Fruit fly (Drosophila melanogaster) whole organism, embryonic: ENCODE measurements around the gene CG31249.

Source experiments
- Ada2b ChIP-seq: fragments of 200-800 bp; sonication (Bioruptor generic); IDR thresholded peaks from 2 replicates; pipeline ENCODE4 v1.3.6; 2022; ENCODE audit warnings: missing biosample characterization, missing genetic modification characterization
- Awh ChIP-seq: fragments of 200-800 bp; sonication (Bioruptor generic); IDR thresholded peaks from 2 replicates; pipeline ENCODE4, ENCODE4 v1.3.6; 2022; ENCODE audit warnings: missing biosample characterization, missing genetic modification characterization
- B-H2 ChIP-seq: fragments of 200-800 bp; sonication (Bioruptor generic); optimal IDR thresholded peaks from 2 replicates; lab custom pipeline; 2018; ENCODE audit warnings: missing biosample characterization, mild to moderate bottlenecking, missing genetic modification characterization
- Bteb2 ChIP-seq: fragments of 200-800 bp; sonication (Bioruptor generic); optimal IDR thresholded peaks from 2 replicates; lab custom pipeline; 2016; ENCODE audit warnings: missing biosample characterization, missing genetic modification characterization
- CG10654 ChIP-seq: fragments of 200-800 bp; sonication (Bioruptor generic); optimal IDR thresholded peaks from 2 replicates; lab custom pipeline; 2016; ENCODE audit warnings: missing biosample characterization, missing genetic modification characterization
- CG11696 ChIP-seq: fragments of 200-800 bp; sonication (Bioruptor generic); IDR thresholded peaks from 2 replicates; pipeline ENCODE4 v1.3.6; 2022; ENCODE audit warnings: missing biosample characterization, missing genetic modification characterization
- CG13424 ChIP-seq: fragments of 200-800 bp; sonication (Bioruptor generic); optimal IDR thresholded peaks from 2 replicates; lab custom pipeline; 2019; ENCODE audit warnings: missing biosample characterization, mild to moderate bottlenecking, missing genetic modification characterization, moderate library complexity
- CG13894 ChIP-seq: fragments of 200-800 bp; sonication (Bioruptor generic); optimal IDR thresholded peaks from 3 replicates; lab custom pipeline; 2018; ENCODE audit warnings: missing biosample characterization, mild to moderate bottlenecking, missing genetic modification characterization, moderate library complexity
- CG2199 ChIP-seq: fragments of 200-800 bp; sonication (Bioruptor generic); IDR thresholded peaks from 3 replicates; pipeline ENCODE4 v1.3.6; 2022; ENCODE audit warnings: missing biosample characterization, missing genetic modification characterization
- CG2875 ChIP-seq: fragments of 200-800 bp; sonication (Bioruptor generic); optimal IDR thresholded peaks from 2 replicates; lab custom pipeline; 2017; ENCODE audit warnings: missing biosample characterization, mild to moderate bottlenecking, missing genetic modification characterization, missing genetic modification reagents
- CG32767 ChIP-seq: fragments of 200-800 bp; sonication (Bioruptor generic); IDR thresholded peaks from 2 replicates; pipeline ENCODE4 v1.3.6; 2022; ENCODE audit warnings: missing biosample characterization, missing genetic modification characterization
- CG33213 ChIP-seq: fragments of 200-800 bp; sonication (Bioruptor generic); optimal IDR thresholded peaks from 3 replicates; lab custom pipeline; 2016; ENCODE audit warnings: missing biosample characterization, missing genetic modification characterization
- CG4360 ChIP-seq: fragments of 200-800 bp; sonication (Bioruptor generic); IDR thresholded peaks from 2 replicates; pipeline ENCODE4 v1.3.6; 2022; ENCODE audit warnings: missing biosample characterization, missing genetic modification characterization
- CG4404 ChIP-seq: fragments of 200-800 bp; sonication (Bioruptor generic); IDR thresholded peaks from 2 replicates; pipeline ENCODE4 v1.3.6; 2022; ENCODE audit warnings: missing biosample characterization, missing genetic modification characterization
- CG5180 ChIP-seq: fragments of 200-800 bp; sonication (Bioruptor generic); optimal IDR thresholded peaks from 3 replicates; lab custom pipeline; 2017; ENCODE audit warnings: missing biosample characterization, missing genetic modification characterization, mild to moderate bottlenecking, moderate library complexity, missing genetic modification reagents
- CG6683 ChIP-seq: fragments of 200-800 bp; sonication (Bioruptor generic); optimal IDR thresholded peaks from 2 replicates; lab custom pipeline; 2017; ENCODE audit warnings: missing biosample characterization, mild to moderate bottlenecking, missing genetic modification characterization, missing genetic modification reagents
- CG7745 ChIP-seq: fragments of 200-800 bp; sonication (Bioruptor generic); optimal IDR thresholded peaks from 2 replicates; lab custom pipeline; 2018; ENCODE audit warnings: missing biosample characterization, mild to moderate bottlenecking, missing genetic modification characterization, moderate library complexity
- CG8388 ChIP-seq: fragments of 200-800 bp; sonication (Bioruptor generic); optimal IDR thresholded peaks from 2 replicates; lab custom pipeline; 2019; ENCODE audit warnings: missing biosample characterization, mild to moderate bottlenecking, missing genetic modification characterization, moderate library complexity
- CG8924 ChIP-seq: fragments of 200-800 bp; optimal IDR thresholded peaks from 3 replicates; lab custom pipeline; 2019; ENCODE audit warnings: missing biosample characterization, mild to moderate bottlenecking, missing genetic modification characterization, moderate library complexity
- CG9817 ChIP-seq: fragments of 200-800 bp; sonication (Bioruptor generic); optimal IDR thresholded peaks from 2 replicates; lab custom pipeline; 2018; ENCODE audit warnings: missing biosample characterization, mild to moderate bottlenecking, missing genetic modification characterization, moderate library complexity
- Deaf1 ChIP-seq: fragments of 200-800 bp; optimal IDR thresholded peaks from 3 replicates; lab custom pipeline; 2019; ENCODE audit warnings: missing biosample characterization, mild to moderate bottlenecking, missing genetic modification characterization, moderate library complexity
- Dip3 ChIP-seq: fragments of 200-800 bp; sonication (Bioruptor generic); optimal IDR thresholded peaks from 3 replicates; lab custom pipeline; 2016; ENCODE audit warnings: missing biosample characterization, missing genetic modification characterization
- Drgx ChIP-seq: fragments of 200-800 bp; sonication (Bioruptor generic); IDR thresholded peaks from 2 replicates; pipeline ENCODE4 v1.3.6; 2022; ENCODE audit warnings: missing biosample characterization, missing genetic modification characterization
- H15 ChIP-seq: fragments of 200-800 bp; sonication (Bioruptor generic); IDR thresholded peaks from 3 replicates; pipeline ENCODE4 v1.3.6; 2022; ENCODE audit warnings: missing biosample characterization, missing genetic modification characterization
- Hey ChIP-seq: fragments of 200-800 bp; sonication (Bioruptor generic); optimal IDR thresholded peaks from 3 replicates; lab custom pipeline; 2018; ENCODE audit warnings: missing biosample characterization, mild to moderate bottlenecking, missing genetic modification characterization
- Jarid2 ChIP-seq: fragments of 200-800 bp; sonication (Bioruptor generic); optimal IDR thresholded peaks from 3 replicates; lab custom pipeline; 2017; ENCODE audit warnings: mild to moderate bottlenecking, missing biosample characterization, missing genetic modification reagents, missing genetic modification characterization
- Kr ChIP-seq: fragments of 200-800 bp; sonication (Bioruptor generic); optimal IDR thresholded peaks from 2 replicates; lab custom pipeline; 2017; ENCODE audit warnings: missing biosample characterization, mild to moderate bottlenecking, missing genetic modification characterization
- Lpt ChIP-seq: fragments of >200 bp; optimal IDR thresholded peaks from 2 replicates; lab custom pipeline; 2018; ENCODE audit warnings: missing biosample characterization, missing genetic modification characterization
- Rfx ChIP-seq: fragments of 200-800 bp; sonication (Bioruptor generic); IDR thresholded peaks from 2 replicates; pipeline ENCODE4 v1.3.6; 2022; ENCODE audit warnings: missing biosample characterization, missing genetic modification characterization
- abd-A ChIP-seq: fragments of 200-800 bp; sonication (Bioruptor generic); optimal IDR thresholded peaks from 3 replicates; lab custom pipeline; 2019; ENCODE audit warnings: missing biosample characterization, mild to moderate bottlenecking, missing genetic modification characterization, moderate library complexity
- al ChIP-seq: fragments of 200-800 bp; sonication (Bioruptor generic); IDR thresholded peaks from 2 replicates; pipeline ENCODE4 v1.3.6; 2022; ENCODE audit warnings: missing biosample characterization, missing genetic modification characterization
- cg ChIP-seq: fragments of 200-800 bp; sonication (Bioruptor generic); optimal IDR thresholded peaks from 3 replicates; lab custom pipeline; 2019; ENCODE audit warnings: missing biosample characterization, mild to moderate bottlenecking, missing genetic modification characterization, moderate library complexity
- ci ChIP-seq: fragments of 200-800 bp; sonication (Bioruptor generic); IDR thresholded peaks from 3 replicates; pipeline ENCODE4 v1.3.6; 2022; ENCODE audit warnings: missing biosample characterization, missing genetic modification characterization
- crol ChIP-seq: fragments of 200-800 bp; sonication (Bioruptor generic); IDR thresholded peaks from 2 replicates; pipeline ENCODE4 v1.3.6; 2022; ENCODE audit warnings: missing biosample characterization, missing genetic modification characterization
- gro ChIP-seq: fragments of 200-800 bp; sonication (Bioruptor generic); optimal IDR thresholded peaks from 2 replicates; lab custom pipeline; 2016; ENCODE audit warnings: missing biosample characterization, missing genetic modification characterization
- insv ChIP-seq, 2 experiments: fragments of 200-800 bp; sonication (Bioruptor generic); optimal IDR thresholded peaks; 3 replicates each; lab custom pipeline; 2016 to 2018; ENCODE audit warnings: missing biosample characterization in 2 of 2, missing genetic modification characterization in 2 of 2
- kni ChIP-seq: fragments of 200-800 bp; sonication (Bioruptor generic); optimal IDR thresholded peaks from 3 replicates; lab custom pipeline; 2017; ENCODE audit warnings: mild to moderate bottlenecking, missing biosample characterization, missing genetic modification reagents, missing genetic modification characterization
- lov ChIP-seq, 2 experiments: fragments of 200-800 bp in 1 of 2; fragments of >200 bp in 1 of 2; sonication (Bioruptor generic) in 1 of 2; IDR thresholded peaks in 1 of 2; optimal IDR thresholded peaks in 1 of 2; 2 replicates in 1 of 2; 3 replicates in 1 of 2; pipeline versions ENCODE4 v1.3.6 to Lab custom; 2017 to 2022; ENCODE audit warnings: missing biosample characterization in 1 of 2, missing genetic modification characterization in 1 of 2
- nerfin-1 ChIP-seq: fragments of 200-800 bp; sonication (Bioruptor generic); optimal IDR thresholded peaks from 3 replicates; lab custom pipeline; 2019; ENCODE audit warnings: missing biosample characterization, mild to moderate bottlenecking, missing genetic modification characterization, moderate library complexity
- nom ChIP-seq: fragments of 200-800 bp; sonication (Bioruptor generic); optimal IDR thresholded peaks from 2 replicates; lab custom pipeline; 2017; ENCODE audit warnings: missing biosample characterization, missing genetic modification characterization, mild to moderate bottlenecking, moderate library complexity, missing genetic modification reagents
- prd ChIP-seq, 3 experiments: fragments of >200 bp in 2 of 3; fragments of 200-800 bp in 1 of 3; sonication (Bioruptor generic) in 1 of 3; optimal IDR thresholded peaks in 2 of 3; IDR thresholded peaks in 1 of 3; 2 replicates in 2 of 3; 3 replicates in 1 of 3; pipeline versions ENCODE4 v1.3.6 to Lab custom; 2017 to 2022; ENCODE audit warnings: missing biosample characterization in 1 of 3, missing genetic modification characterization in 1 of 3
- pros ChIP-seq: fragments of 200-800 bp; sonication (Bioruptor generic); optimal IDR thresholded peaks from 3 replicates; lab custom pipeline; 2019; ENCODE audit warnings: missing biosample characterization, mild to moderate bottlenecking, missing genetic modification characterization, moderate library complexity
- row ChIP-seq: fragments of 200-800 bp; sonication (Bioruptor generic); IDR thresholded peaks from 3 replicates; pipeline ENCODE4 v1.3.6; 2022; ENCODE audit warnings: missing biosample characterization, missing genetic modification characterization
- sd ChIP-seq: fragments of 200-800 bp; sonication (Bioruptor generic); optimal IDR thresholded peaks from 3 replicates; lab custom pipeline; 2018; ENCODE audit warnings: missing biosample characterization, mild to moderate bottlenecking, missing genetic modification characterization, moderate library complexity
- sens ChIP-seq: fragments of 200-800 bp; sonication (Bioruptor generic); peaks from one replicate; lab custom pipeline; 2016; ENCODE audit warnings: missing biosample characterization, missing genetic modification characterization
- sna ChIP-seq: fragments of 200-800 bp; sonication (Bioruptor generic); IDR thresholded peaks from 2 replicates; pipeline ENCODE4 v1.3.6; 2022; ENCODE audit warnings: missing biosample characterization, missing genetic modification characterization; ENCODE audit not compliant: partially characterized antibody
- tll ChIP-seq, 2 experiments: fragments of 200-800 bp in 1 of 2; fragments of >200 bp in 1 of 2; sonication (Bioruptor generic) in 1 of 2; optimal IDR thresholded peaks; 2 replicates each; lab custom pipeline; 2017 to 2019; ENCODE audit warnings: missing biosample characterization in 2 of 2, missing genetic modification characterization in 2 of 2, mild to moderate bottlenecking in 1 of 2, moderate library complexity in 1 of 2
- tx ChIP-seq: fragments of 200-800 bp; sonication (Bioruptor generic); optimal IDR thresholded peaks from 2 replicates; lab custom pipeline; 2016; ENCODE audit warnings: missing biosample characterization, missing genetic modification characterization

Gene CG31249

DNA sequence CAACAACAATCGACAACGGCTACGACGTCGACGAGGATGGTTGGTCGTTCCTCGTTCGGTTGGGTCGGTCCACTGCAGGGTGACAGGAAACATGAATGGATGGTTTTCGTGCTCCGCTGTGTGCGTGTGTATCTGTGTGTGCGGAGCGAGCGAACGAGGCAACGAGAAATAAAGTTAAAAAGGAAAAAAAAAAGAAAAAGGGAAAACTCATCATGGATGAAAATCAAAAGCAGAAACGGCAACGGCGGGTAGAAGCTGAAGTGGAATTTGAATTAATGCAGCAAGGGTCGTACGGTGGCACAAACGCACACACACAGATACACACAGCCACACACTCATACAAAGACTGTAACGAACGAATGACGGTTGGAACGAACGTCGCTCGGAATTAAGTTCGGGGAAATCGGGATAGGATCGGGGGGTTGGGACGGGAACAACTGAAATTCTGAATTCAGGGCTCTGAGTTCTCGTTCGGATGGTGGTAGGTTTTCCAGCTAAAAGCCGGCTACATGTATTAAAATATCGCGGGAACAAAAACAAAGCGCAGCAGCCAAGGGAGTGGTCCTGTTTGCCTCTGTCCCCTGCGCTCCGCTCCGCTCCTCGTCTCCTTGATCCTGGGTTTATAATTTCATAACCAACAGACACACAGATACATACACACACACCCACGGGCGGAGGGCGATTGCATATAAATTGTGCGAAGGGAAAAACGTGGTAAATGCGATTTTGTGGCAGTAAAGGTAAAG, 24.2 kb upstream of the CG31249 start (continued):
- TF ChIP-seq CG32767 (GFP tag; lab: Robert Waterston, UW) (peak; percentile 30; the same call in 1 of the 2 replicates), B-H2 (GFP tag; lab: Kevin White, UChicago) (no peak), CG13424 (tag; lab: Kevin White, UChicago) (no peak), CG11696 (GFP tag; lab: Robert Waterston, UW) (no peak), Bteb2 (GFP tag; lab: Kevin White, UChicago) (no peak), Jarid2 (GFP tag; lab: Kevin White, UChicago) (no peak), CG13894 (tag; lab: Kevin White, UChicago) (peak; percentile 42), H15 (GFP tag; lab: Robert Waterston, UW) (0 out of 3 replicates have a peak, but pooled peaks have one; percentile 13), Awh (GFP tag; lab: Robert Waterston, UW) (no peak), CG2199 (GFP tag; lab: Robert Waterston, UW) (0 out of 3 replicates have a peak, but pooled peaks have one; percentile 17), Lpt (GFP tag; lab: Kevin White, UChicago) (peak; percentile 26), kni (GFP tag; lab: Kevin White, UChicago) (peak; percentile 81), Drgx (GFP tag; lab: Robert Waterston, UW) (no peak), ci (GFP tag; lab: Robert Waterston, UW) (peak; percentile 24; the same call in 1 of the 3 replicates), CG5180 (GFP tag; lab: Kevin White, UChicago) (peak; percentile 88), cg (GFP tag; lab: Kevin White, UChicago) (peak; percentile 80), nerfin-1 (tag; lab: Kevin White, UChicago) (peak; percentile 62), Deaf1 (tag; lab: Kevin White, UChicago) (peak; percentile 93), tll (GFP tag; optimal IDR thresholded peaks at IDR 0.05; lab: Kevin White, UChicago) (peak in 1 of 2 experiments; percentile 63), al (GFP tag; lab: Robert Waterston, UW) (no peak), nom (GFP tag; lab: Kevin White, UChicago) (peak; percentile 75), lov (optimal IDR thresholded peaks at IDR 0.05; lab: Kevin White, UChicago) (no peak), lov (GFP tag; IDR thresholded peaks at IDR 0.05; lab: Robert Waterston, UW) (0 out of 3 replicates have a peak, but pooled peaks have one; percentile 62), Kr (peak; percentile 48), Hey (tag; lab: Kevin White, UChicago) (peak; percentile 21), crol (peak; percentile 89), pros (GFP tag; lab: Kevin White, UChicago) (peak; percentile 92), CG33213 (GFP tag; lab: Kevin White, UChicago) (no peak), abd-A (tag; lab: Kevin White, UChicago) (peak; percentile 89), sd (tag; lab: Kevin White, UChicago) (peak; percentile 26), CG7745 (tag; lab: Kevin White, UChicago) (peak; percentile 18), insv (GFP tag; optimal IDR thresholded peaks at IDR 0.05; lab: Kevin White, UChicago) (peak in 1 of 2 experiments; percentile 22), CG9817 (tag; lab: Kevin White, UChicago) (no peak)
- TF ChIP-seq, all 482 proteins: peak for 33

DNA sequence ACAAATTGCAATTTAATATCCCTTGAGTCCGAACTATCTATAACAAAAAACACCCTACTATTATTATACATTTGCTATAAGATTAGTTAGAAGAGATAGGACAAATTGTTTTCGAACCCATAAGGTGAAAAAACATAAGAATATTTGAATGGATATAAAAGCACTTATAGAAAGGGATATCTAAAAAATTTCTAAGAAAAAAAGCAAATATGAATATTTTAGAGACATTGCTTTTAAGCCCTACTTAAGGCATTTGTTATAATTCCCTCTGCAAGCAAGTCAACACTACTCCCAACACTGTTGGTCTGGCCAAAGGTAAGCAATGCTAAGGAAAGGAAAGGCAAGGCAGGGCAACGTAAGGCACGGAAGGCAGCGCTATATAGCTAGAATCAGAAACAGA, 23.5 kb upstream of the CG31249 start:
- TF ChIP-seq Dip3 (GFP tag; lab: Kevin White, UChicago) = no peak
- no peak for TF ChIP-seq sna (GFP tag; lab: Robert Waterston, UW)
- TF ChIP-seq CG8388 (GFP tag; lab: Kevin White, UChicago) = no peak
- no peak for TF ChIP-seq CG2875 (GFP tag; lab: Kevin White, UChicago)
- TF ChIP-seq CG4404 (GFP tag; lab: Robert Waterston, UW) = no peak
- no peak for TF ChIP-seq gro
- no peak for TF ChIP-seq tx (GFP tag; lab: Kevin White, UChicago)
- peak; percentile 2 for TF ChIP-seq CG8924 (tag; lab: Kevin White, UChicago)
- TF ChIP-seq CG6683 (GFP tag; lab: Kevin White, UChicago) = no peak
- TF ChIP-seq Ada2b = no peak
- peak; percentile 41 for TF ChIP-seq row (GFP tag; lab: Robert Waterston, UW)
- TF ChIP-seq CG4360 (GFP tag; lab: Robert Waterston, UW) = no peak
- no peak for TF ChIP-seq prd (optimal IDR thresholded peaks at IDR 0.05; lab: Kevin White, UChicago)
- TF ChIP-seq prd (GFP tag; IDR thresholded peaks at IDR 0.05; lab: Robert Waterston, UW) = 0 out of 3 replicates have a peak, but pooled peaks have one; percentile 10
- peak; percentile 75 for TF ChIP-seq sens
- no peak for TF ChIP-seq CG10654 (GFP tag; lab: Kevin White, UChicago)
- TF ChIP-seq Rfx (GFP tag; lab: Robert Waterston, UW) = no peak
